Fruit fly (Drosophila melanogaster): Measurements from ENCODE around the gene Eaf6.

DNA sequence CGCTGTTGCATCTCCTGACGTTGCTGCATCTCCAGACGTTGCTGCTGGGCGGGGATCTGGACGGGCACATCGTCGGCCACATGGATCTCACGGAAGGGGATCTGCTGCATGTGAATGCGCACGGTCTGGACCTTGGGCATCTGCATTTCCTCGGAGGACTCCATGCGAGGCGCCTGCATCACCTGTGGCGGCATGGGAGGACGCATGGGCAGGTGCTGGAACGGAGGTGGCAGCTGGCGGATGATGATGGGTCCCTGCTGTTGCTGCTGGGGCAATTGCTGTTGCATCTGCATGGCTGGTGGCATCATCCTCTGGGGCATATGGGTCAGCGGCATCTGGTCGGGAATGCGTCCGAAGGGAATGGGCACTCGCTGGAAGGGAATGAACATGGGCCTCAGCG is 39.7 kb downstream of the Eaf6 start:
- TF ChIP-seq CTCF (optimal IDR thresholded peaks at IDR 0.05): no peak
- no peak for TF ChIP-seq CG8478 (optimal IDR thresholded peaks at IDR 0.05)

Data from S2 (cell line).